Fruit fly (Drosophila melanogaster) whole organism, wandering third instar larva: ENCODE measurements around the gene Polr1B.

ENCODE experiments used
- Abd-B ChIP-seq: fragments of >200 bp; optimal IDR thresholded peaks from 2 replicates; lab custom pipeline; 2017; ENCODE audit warnings: missing biosample characterization, missing genetic modification characterization
- CG32264 ChIP-seq: fragments of 200-800 bp; sonication (Bioruptor generic); optimal IDR thresholded peaks from 2 replicates; lab custom pipeline; 2016; ENCODE audit warnings: missing biosample characterization, missing genetic modification characterization
- CG9705 ChIP-seq: fragments of 200-800 bp; sonication (Bioruptor generic); optimal IDR thresholded peaks from 2 replicates; lab custom pipeline; 2018; ENCODE audit warnings: missing biosample characterization, mild to moderate bottlenecking, missing genetic modification characterization
- CrebA ChIP-seq: fragments of 200-800 bp; sonication (Bioruptor generic); optimal IDR thresholded peaks from 2 replicates; lab custom pipeline; 2016; ENCODE audit warnings: missing biosample characterization, mild to moderate bottlenecking, missing genetic modification characterization, borderline replicate concordance
- Dfd ChIP-seq: fragments of >200 bp; optimal IDR thresholded peaks from 2 replicates; lab custom pipeline; 2017; ENCODE audit warnings: missing biosample characterization, missing genetic modification characterization
- Dif ChIP-seq: fragments of 200-275, 200-300 bp; sonication (Bioruptor generic); optimal IDR thresholded peaks from 2 replicates; lab custom pipeline; 2018; ENCODE audit warnings: missing biosample characterization, missing genetic modification characterization; ENCODE audit not compliant: partially characterized antibody
- GATAd ChIP-seq: sonication (Bioruptor generic); optimal IDR thresholded peaks from 2 replicates; lab custom pipeline; 2016; ENCODE audit warnings: missing biosample characterization, missing genetic modification characterization
- Hnf4 ChIP-seq: fragments of 200-800 bp; sonication (Bioruptor generic); optimal IDR thresholded peaks from 2 replicates; lab custom pipeline; 2016; ENCODE audit warnings: missing biosample characterization, mild to moderate bottlenecking, missing genetic modification characterization
- Hr83 ChIP-seq: fragments of 200-300 bp; sonication (Bioruptor generic); optimal IDR thresholded peaks from 2 replicates; lab custom pipeline; 2016; ENCODE audit warnings: missing biosample characterization, mild to moderate bottlenecking, missing genetic modification characterization, moderate library complexity; ENCODE audit not compliant: poor library complexity, severe bottlenecking
- Jra ChIP-seq: sonication (Bioruptor generic); optimal IDR thresholded peaks from 2 replicates; lab custom pipeline; 2016; ENCODE audit warnings: missing biosample characterization, missing genetic modification characterization
- Myc ChIP-seq: fragments of >200 bp; optimal IDR thresholded peaks from 2 replicates; lab custom pipeline; 2017
- OdsH ChIP-seq: fragments of 200-800 bp; sonication (Bioruptor generic); optimal IDR thresholded peaks from 2 replicates; lab custom pipeline; 2016; ENCODE audit warnings: missing biosample characterization, mild to moderate bottlenecking, missing genetic modification characterization
- Rel ChIP-seq, 2 experiments: fragments of 200-800 bp; sonication (Bioruptor generic) in 1 of 2; optimal IDR thresholded peaks; 2 replicates in 1 of 2; 3 replicates in 1 of 2; lab custom pipeline; 2016 to 2019; ENCODE audit warnings: mild to moderate bottlenecking in 2 of 2, missing biosample characterization in 2 of 2, missing genetic modification characterization in 2 of 2, moderate library complexity in 1 of 2
- Sp1 ChIP-seq: fragments of 200-800 bp; sonication (Bioruptor generic); optimal IDR thresholded peaks from 3 replicates; lab custom pipeline; 2019; ENCODE audit warnings: missing biosample characterization, mild to moderate bottlenecking, missing genetic modification characterization, moderate library complexity
- Vsx2 ChIP-seq: fragments of 200-300, 225-300 bp; sonication (Bioruptor generic); optimal IDR thresholded peaks from 2 replicates; lab custom pipeline; 2018; ENCODE audit warnings: missing biosample characterization, missing genetic modification characterization; ENCODE audit not compliant: partially characterized antibody
- br ChIP-seq: fragments of 200-800 bp; sonication (Bioruptor generic); optimal IDR thresholded peaks from 2 replicates; lab custom pipeline; 2016; ENCODE audit warnings: missing biosample characterization, missing genetic modification characterization
- brk ChIP-seq: fragments of 200-800 bp; sonication (Bioruptor generic); optimal IDR thresholded peaks from 2 replicates; lab custom pipeline; 2016; ENCODE audit warnings: missing biosample characterization, mild to moderate bottlenecking, missing genetic modification characterization
- dl ChIP-seq, 2 experiments: fragments of 175-275, 200-275 bp in 1 of 2; fragments of 200-275 bp in 1 of 2; sonication (Bioruptor generic); optimal IDR thresholded peaks; lab custom pipeline; 2018; ENCODE audit warnings: mild to moderate bottlenecking in 2 of 2, missing biosample characterization in 2 of 2, missing genetic modification characterization in 2 of 2, moderate library complexity in 2 of 2; ENCODE audit not compliant: partially characterized antibody in 2 of 2, insufficient read depth in 1 of 2
- dsf ChIP-seq: sonication (Bioruptor generic); optimal IDR thresholded peaks from 2 replicates; lab custom pipeline; 2016; ENCODE audit warnings: missing biosample characterization, missing genetic modification characterization, borderline replicate concordance
- ey ChIP-seq: fragments of 200-800 bp; sonication (Bioruptor generic); optimal IDR thresholded peaks from 2 replicates; lab custom pipeline; 2016; ENCODE audit warnings: missing biosample characterization, missing genetic modification characterization
- foxo ChIP-seq, 2 experiments: fragments of 200-800 bp; sonication (Bioruptor generic); optimal IDR thresholded peaks; 2 replicates in 1 of 2; 3 replicates in 1 of 2; lab custom pipeline; 2016 to 2017; ENCODE audit warnings: missing biosample characterization in 2 of 2, missing genetic modification characterization in 2 of 2
- fru ChIP-seq: fragments of 200-800 bp; sonication (Bioruptor generic); optimal IDR thresholded peaks from 3 replicates; lab custom pipeline; 2016; ENCODE audit warnings: missing biosample characterization, mild to moderate bottlenecking, missing genetic modification characterization
- h ChIP-seq: fragments of 200-800 bp; sonication (Bioruptor generic); optimal IDR thresholded peaks from 3 replicates; lab custom pipeline; 2016; ENCODE audit warnings: missing biosample characterization, mild to moderate bottlenecking, missing genetic modification characterization
- jim ChIP-seq: fragments of 175-275, 200-325 bp; sonication (Bioruptor generic); optimal IDR thresholded peaks from 2 replicates; lab custom pipeline; 2016; ENCODE audit warnings: missing biosample characterization, mild to moderate bottlenecking, missing genetic modification characterization
- lola ChIP-seq: fragments of >200 bp; optimal IDR thresholded peaks from 2 replicates; lab custom pipeline; 2017; ENCODE audit warnings: missing biosample characterization, missing genetic modification characterization
- pan ChIP-seq: fragments of >200 bp; optimal IDR thresholded peaks from 2 replicates; lab custom pipeline; 2017
- psq ChIP-seq: fragments of 200-800 bp; sonication (Bioruptor generic); optimal IDR thresholded peaks from 3 replicates; lab custom pipeline; 2017; ENCODE audit warnings: missing biosample characterization, mild to moderate bottlenecking, missing genetic modification characterization, moderate library complexity
- rgr ChIP-seq: fragments of 200-800 bp; sonication (Bioruptor generic); optimal IDR thresholded peaks from 3 replicates; lab custom pipeline; 2016; ENCODE audit warnings: missing biosample characterization, mild to moderate bottlenecking, missing genetic modification characterization
- tai ChIP-seq: sonication (Bioruptor generic); optimal IDR thresholded peaks from 2 replicates; lab custom pipeline; 2016; ENCODE audit warnings: missing biosample characterization, missing genetic modification characterization
- usp ChIP-seq: fragments of >200 bp; optimal IDR thresholded peaks from 2 replicates; lab custom pipeline; 2017; ENCODE audit warnings: missing biosample characterization, missing genetic modification characterization
- woc ChIP-seq: sonication (Bioruptor generic); optimal IDR thresholded peaks from 2 replicates; lab custom pipeline; 2016; ENCODE audit warnings: missing biosample characterization, mild to moderate bottlenecking, missing genetic modification characterization

Gene Polr1B

DNA sequence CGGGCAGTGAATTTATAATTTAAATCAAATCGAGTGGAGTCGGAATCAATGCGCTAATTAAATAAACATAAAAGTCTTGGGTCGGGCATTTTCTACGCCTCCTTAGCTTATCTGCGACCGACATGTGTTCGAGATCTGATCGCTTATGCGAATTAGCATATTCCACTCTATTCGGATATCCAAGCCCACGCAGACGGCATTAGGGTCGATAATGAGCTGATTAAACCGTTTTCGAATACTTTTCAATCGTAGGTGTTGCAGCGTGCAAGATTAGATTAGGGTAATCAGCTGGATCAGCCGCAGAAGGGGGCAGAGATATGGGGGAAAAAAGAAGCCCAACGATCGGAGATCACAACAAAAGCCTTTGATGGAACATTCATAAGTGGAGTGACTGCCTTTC is 13.6 kb upstream of the Polr1B start:
- no peak for TF ChIP-seq fru (GFP tag; lab: Kevin White, UChicago)
- no peak for TF ChIP-seq Sp1 (GFP tag; lab: Kevin White, UChicago)
- no peak for TF ChIP-seq Vsx2
- TF ChIP-seq usp (GFP tag; lab: Kevin White, UChicago) = no peak
- no peak for TF ChIP-seq foxo (GFP tag; optimal IDR thresholded peaks at IDR 0.05; lab: Kevin White, UChicago)
- no peak for TF ChIP-seq Myc (lab: Kevin White, UChicago)
- TF ChIP-seq lola (GFP tag; lab: Kevin White, UChicago) = no peak
- TF ChIP-seq CG32264 (GFP tag; lab: Kevin White, UChicago) = no peak
- TF ChIP-seq h (GFP tag; lab: Kevin White, UChicago) = no peak
- TF ChIP-seq, all 38 proteins: peak for 0

- TF ChIP-seq Abd-B (GFP tag; lab: Kevin White, UChicago) = no peak
- no peak for TF ChIP-seq CrebA (GFP tag; lab: Kevin White, UChicago)
- TF ChIP-seq dsf (GFP tag; lab: Kevin White, UChicago) = no peak
- TF ChIP-seq lola (GFP tag; lab: Kevin White, UChicago) = no peak
- TF ChIP-seq psq = no peak
- TF ChIP-seq Myc (lab: Kevin White, UChicago) = no peak
- TF ChIP-seq Sp1 (GFP tag; lab: Kevin White, UChicago) = no peak
- no peak for TF ChIP-seq CG32264 (GFP tag; lab: Kevin White, UChicago)
- TF ChIP-seq pan (lab: Kevin White, UChicago) = no peak
- no peak for TF ChIP-seq Vsx2
- no peak for TF ChIP-seq br
- no peak for TF ChIP-seq GATAd
- no peak for TF ChIP-seq Hnf4
- no peak for TF ChIP-seq fru (GFP tag; lab: Kevin White, UChicago)
Observed at dm6 chr2L:392529-392928, 11.6 kb upstream of the Polr1B start.

dm6 chr2L:395366-396117 is 8.5 kb upstream of the Polr1B start:
- no peak for TF ChIP-seq Dif
- TF ChIP-seq Myc (lab: Kevin White, UChicago) = peak; percentile 13
- TF ChIP-seq dsf (GFP tag; lab: Kevin White, UChicago) = no peak

- TF ChIP-seq jim (GFP tag; lab: Kevin White, UChicago) (no peak), fru (GFP tag; lab: Kevin White, UChicago) (no peak), lola (GFP tag; lab: Kevin White, UChicago) (no peak), rgr (GFP tag; lab: Kevin White, UChicago) (no peak), OdsH (no peak)
Observed at dm6 chr2L:402098-402497, 2.0 kb upstream of the Polr1B start, which contains the start of gene CG4213. Gene CG4213 (minus strand): TSS chr2L:402198.

dm6 chr2L:412931-413330 is 8.8 kb downstream of the Polr1B start:
- TF ChIP-seq rgr (GFP tag; lab: Kevin White, UChicago) = no peak
- TF ChIP-seq ey (GFP tag; lab: Kevin White, UChicago) = peak; percentile 2

- TF ChIP-seq dsf (GFP tag; lab: Kevin White, UChicago) (no peak), lola (GFP tag; lab: Kevin White, UChicago) (no peak)
Observed at dm6 chr2L:413894-414293, 9.8 kb downstream of the Polr1B start.

DNA sequence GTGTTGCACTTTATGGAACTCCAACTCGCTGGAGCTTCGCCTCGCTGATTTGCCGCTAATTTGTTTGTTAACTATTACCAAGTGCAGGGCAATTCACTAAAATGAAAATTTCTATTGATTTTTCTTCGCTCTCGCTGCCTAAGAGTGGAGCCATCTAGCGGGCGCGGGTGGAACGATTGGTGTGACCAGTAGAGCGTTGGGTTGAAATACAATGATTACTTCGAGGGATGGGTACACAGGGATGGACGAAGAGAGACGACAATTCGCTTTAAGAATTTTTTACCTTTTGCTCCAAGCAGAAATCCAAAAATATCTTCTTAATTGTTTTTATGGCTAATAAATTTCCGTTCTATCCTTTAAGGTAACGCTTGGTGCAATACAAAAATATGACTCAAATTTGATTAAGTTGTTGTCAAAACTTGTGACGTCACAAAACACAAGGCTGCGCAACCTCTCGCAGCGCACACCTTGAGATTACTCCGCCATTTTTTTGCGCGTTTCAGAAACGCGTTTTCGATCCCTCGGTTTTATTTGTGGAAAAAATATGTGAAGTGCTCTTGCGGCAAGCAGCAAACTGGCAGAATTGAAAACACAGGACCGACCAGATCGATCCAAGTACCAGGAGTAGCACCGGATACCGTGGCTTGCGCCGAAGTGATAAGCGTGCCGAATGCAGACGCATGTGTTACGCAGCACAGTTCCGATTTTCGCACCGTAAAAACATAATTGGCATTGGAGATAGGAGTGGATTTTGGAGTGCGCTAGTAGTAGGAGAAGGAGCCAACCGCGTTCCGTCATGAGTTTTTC is 10.7 kb downstream of the Polr1B start, which contains the start of the genes AP-2alpha and ebi:
TSS of gene AP-2alpha (minus strand) at position 185 of the 807 bp plus-strand sequence.
TSS of gene ebi (plus strand) at position 475 of the 807 bp plus-strand sequence.
- TF ChIP-seq rgr (GFP tag; lab: Kevin White, UChicago) = peak; percentile 83
- TF ChIP-seq dl (GFP tag; optimal IDR thresholded peaks at IDR 0.05; lab: Kevin White, UChicago; ENCODE audit: insufficient read depth in 1 of 2, partially characterized antibody in 2 of 2) = no peak
- no peak for TF ChIP-seq Dfd (GFP tag; lab: Kevin White, UChicago)
- TF ChIP-seq Hnf4 = no peak
- no peak for TF ChIP-seq Abd-B (GFP tag; lab: Kevin White, UChicago)
- TF ChIP-seq psq = peak; percentile 75
- no peak for TF ChIP-seq tai (GFP tag; lab: Kevin White, UChicago)
- TF ChIP-seq OdsH = peak; percentile 82
- peak; percentile 97 for TF ChIP-seq woc (GFP tag; lab: Kevin White, UChicago)
- TF ChIP-seq Jra = peak; percentile 71
- TF ChIP-seq GATAd = no peak
- TF ChIP-seq Myc (lab: Kevin White, UChicago) = no peak
- TF ChIP-seq CrebA (GFP tag; lab: Kevin White, UChicago) = no peak
- TF ChIP-seq ey (GFP tag; lab: Kevin White, UChicago) = peak; percentile 89
- no peak for TF ChIP-seq usp (GFP tag; lab: Kevin White, UChicago)
- TF ChIP-seq Dif = no peak
- peak in 1 of 2 experiments; percentile 90 for TF ChIP-seq foxo (GFP tag; optimal IDR thresholded peaks at IDR 0.05; lab: Kevin White, UChicago)
- TF ChIP-seq br = peak; percentile 89
- peak; percentile 73 for TF ChIP-seq CG9705 (GFP tag; lab: Kevin White, UChicago)
- TF ChIP-seq Hr83 (GFP tag; lab: Kevin White, UChicago) = no peak
- TF ChIP-seq brk (GFP tag; lab: Kevin White, UChicago) = no peak
- no peak for TF ChIP-seq Rel (GFP tag; optimal IDR thresholded peaks at IDR 0.05; lab: Kevin White, UChicago)
- TF ChIP-seq Rel (tag; optimal IDR thresholded peaks at IDR 0.05; lab: Kevin White, UChicago) = peak; percentile 60
